Worm (Caenorhabditis elegans): Measurements from ENCODE around the gene otub-1.

DNA sequence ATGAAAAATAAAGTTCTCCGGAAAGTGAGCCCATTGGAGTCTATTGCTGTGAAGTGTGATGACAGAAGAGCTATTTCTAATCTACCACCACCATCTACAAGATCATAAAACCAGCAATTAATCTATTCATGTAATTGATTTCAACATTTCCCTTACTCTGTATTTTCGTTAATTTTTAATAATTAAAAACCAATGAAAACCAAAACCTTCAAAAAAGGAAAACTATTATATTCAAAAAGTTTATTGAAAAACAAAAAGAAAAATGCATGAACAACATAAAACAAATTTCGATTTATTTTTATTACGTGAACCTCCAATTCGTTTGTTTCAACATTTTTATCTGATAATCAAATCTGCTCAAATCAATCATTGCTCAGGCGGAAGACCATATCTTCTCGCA lies 33.3 kb downstream of the otub-1 start, which contains the start of gene C01G10.1:
- TF ChIP-seq sea-1 (GFP tag; conservative IDR thresholded peaks at IDR 0.05) (no peak), ama-1 (optimal IDR thresholded peaks at IDR 0.05) (no peak), flt-1 (GFP tag; IDR thresholded peaks at IDR 0.05) (no peak), hnd-1 (tag; optimal IDR thresholded peaks at IDR 0.05) (no peak), B0310.2 (tag; optimal IDR thresholded peaks at IDR 0.05) (no peak), pes-1 (GFP tag; IDR thresholded peaks at IDR 0.05) (no peak), hmbx-1 (tag; optimal IDR thresholded peaks at IDR 0.05) (no peak), tbx-11 (GFP tag; IDR thresholded peaks at IDR 0.05) (no peak), hmg-4 (GFP tag; optimal IDR thresholded peaks at IDR 0.05) (no peak)

Measured in whole organism, early embryonic.